Fruit fly (Drosophila melanogaster) Kc167 (cell line): ENCODE data around the gene cic.

Source experiments
- Myc ChIP-seq: fragments of >200 bp; optimal IDR thresholded peaks from 2 replicates; lab custom pipeline; 2017; ENCODE audit warnings: missing external identifiers
- h ChIP-seq: fragments of >200 bp; optimal IDR thresholded peaks from 3 replicates; lab custom pipeline; 2018; ENCODE audit warnings: missing external identifiers
- psq ChIP-seq: fragments of >200 bp; optimal IDR thresholded peaks from 2 replicates; lab custom pipeline; 2017; ENCODE audit warnings: missing external identifiers
- ttk ChIP-seq: sonication (Bioruptor generic); optimal IDR thresholded peaks from 2 replicates; lab custom pipeline; 2017; ENCODE audit warnings: missing external identifiers

DNA sequence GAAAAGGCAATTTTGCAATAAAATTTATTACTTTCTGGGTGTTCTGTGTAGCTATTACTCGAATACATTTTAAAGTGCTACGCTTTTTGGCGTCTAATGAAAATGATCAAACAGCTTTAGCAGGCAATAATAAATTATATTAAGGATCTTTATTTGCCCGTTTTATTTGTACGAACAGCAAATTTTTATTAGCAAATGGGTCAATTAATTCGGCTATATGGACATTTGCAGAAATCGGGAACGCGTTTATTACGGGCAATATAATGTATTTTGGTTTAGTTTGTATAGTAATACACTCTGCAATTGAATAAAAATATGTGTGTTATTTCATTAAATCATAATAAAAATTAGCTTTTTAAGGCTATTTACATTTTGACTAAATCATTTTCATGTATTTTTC, 7.8 kb downstream of the cic start:
- no peak for TF ChIP-seq Myc
- no peak for TF ChIP-seq h (lab: Kevin White, UChicago)
- no peak for TF ChIP-seq ttk (lab: Kevin White, UChicago)
- TF ChIP-seq psq = no peak
